Worm (Caenorhabditis elegans) whole organism, L4 larva: ENCODE measurements around the gene F32D8.13.

ENCODE experiments used
- F37D6.2 ChIP-seq: sonication (generic microtip); optimal IDR thresholded peaks from 2 replicates; lab custom pipeline; 2016; ENCODE audit warnings: mild to moderate bottlenecking, missing genetic modification characterization, missing compliant biosample characterization
- F49E8.2 ChIP-seq: sonication (generic microtip); optimal IDR thresholded peaks from 2 replicates; lab custom pipeline; 2016; ENCODE audit warnings: missing compliant biosample characterization, mild to moderate bottlenecking, missing genetic modification characterization, borderline replicate concordance
- T20F7.1 ChIP-seq: fragments of 200-800 bp; sonication (Bioruptor generic); optimal IDR thresholded peaks from 2 replicates; lab custom pipeline; 2018; ENCODE audit warnings: mild to moderate bottlenecking, missing genetic modification characterization, missing compliant biosample characterization
- ZK546.5 ChIP-seq, 2 experiments: sonication (generic microtip); optimal IDR thresholded peaks; 2 replicates each; lab custom pipeline; 2017; ENCODE audit warnings: missing biosample characterization in 2 of 2, missing genetic modification characterization in 2 of 2
- aha-1 ChIP-seq: fragments of 150-350 bp; peaks from one replicate; lab custom pipeline; 2014; ENCODE audit warnings: missing biosample characterization, missing genetic modification characterization
- ama-1 ChIP-seq: fragments of 150-350 bp; optimal IDR thresholded peaks from 2 replicates; lab custom pipeline; 2014; ENCODE audit warnings: inconsistent platforms, mixed read lengths
- arid-1 ChIP-seq: fragments of 200-800 bp; sonication (Bioruptor generic); conservative IDR thresholded peaks from 2 replicates; pipeline ENCODE4 v1.3.6; 2022; ENCODE audit warnings: missing genetic modification reagents, missing genetic modification characterization, missing compliant biosample characterization
- attf-4 ChIP-seq: sonication (generic microtip); optimal IDR thresholded peaks from 3 replicates; lab custom pipeline; 2017; ENCODE audit warnings: missing biosample characterization, missing genetic modification characterization
- ceh-32 ChIP-seq: sonication (generic microtip); optimal IDR thresholded peaks from 2 replicates; lab custom pipeline; 2016; ENCODE audit warnings: mild to moderate bottlenecking, missing genetic modification characterization, missing compliant biosample characterization; ENCODE audit not compliant: poor library complexity
- ceh-82 ChIP-seq: sonication (generic microtip); optimal IDR thresholded peaks from 2 replicates; lab custom pipeline; 2017; ENCODE audit warnings: missing biosample characterization, missing genetic modification characterization
- dmd-6 ChIP-seq: fragments of 200-800 bp; sonication (Bioruptor generic); IDR thresholded peaks from 2 replicates; pipeline ENCODE4 v1.3.6; 2022; ENCODE audit warnings: missing genetic modification reagents, missing genetic modification characterization, missing compliant biosample characterization
- dmd-9 ChIP-seq: fragments of 200-800 bp; sonication (Bioruptor generic); IDR thresholded peaks from 2 replicates; pipeline ENCODE4 v1.3.6; 2022; ENCODE audit warnings: missing genetic modification reagents, missing genetic modification characterization, missing compliant biosample characterization
- dpl-1 ChIP-seq: fragments of 150-350 bp; optimal IDR thresholded peaks from 2 replicates; lab custom pipeline; 2014; ENCODE audit warnings: missing biosample characterization, missing genetic modification reagents, missing genetic modification characterization
- dve-1 ChIP-seq: sonication (generic microtip); optimal IDR thresholded peaks from 2 replicates; lab custom pipeline; 2017; ENCODE audit warnings: antibody characterized with exemption, mild to moderate bottlenecking, missing genetic modification characterization, missing compliant biosample characterization; ENCODE audit not compliant: insufficient read depth
- gei-8 ChIP-seq: fragments of 200-800 bp; sonication (Bioruptor generic); optimal IDR thresholded peaks from 2 replicates; lab custom pipeline; 2018; ENCODE audit warnings: mild to moderate bottlenecking, missing genetic modification characterization, missing compliant biosample characterization
- hlh-11 ChIP-seq: fragments of 200-800 bp; sonication (Bioruptor generic); optimal IDR thresholded peaks from 2 replicates; lab custom pipeline; 2018; ENCODE audit warnings: mild to moderate bottlenecking, missing genetic modification characterization, missing compliant biosample characterization
- hlh-30 ChIP-seq: sonication (generic microtip); optimal IDR thresholded peaks from 2 replicates; lab custom pipeline; 2017; ENCODE audit warnings: antibody characterized with exemption, mild to moderate bottlenecking, missing genetic modification characterization, missing compliant biosample characterization; ENCODE audit not compliant: insufficient read depth
- hmg-1.1 ChIP-seq: fragments of 200-800 bp; sonication (Bioruptor generic); IDR thresholded peaks from 2 replicates; pipeline ENCODE4 v1.3.6; 2022; ENCODE audit warnings: missing genetic modification reagents, missing genetic modification characterization, missing compliant biosample characterization
- lim-7 ChIP-seq: fragments of 200-800 bp; sonication (Bioruptor generic); IDR thresholded peaks from 2 replicates; pipeline ENCODE4 v1.3.6; 2022; ENCODE audit warnings: missing genetic modification characterization, missing compliant biosample characterization
- lin-1 ChIP-seq: fragments of 200-800 bp; sonication (Bioruptor generic); IDR thresholded peaks from 2 replicates; pipeline ENCODE4 v1.3.6; 2022; ENCODE audit warnings: missing genetic modification reagents, missing genetic modification characterization, missing compliant biosample characterization
- lin-38 ChIP-seq: fragments of 200-800 bp; sonication (Bioruptor generic); IDR thresholded peaks from 2 replicates; pipeline ENCODE4 v1.3.6; 2022; ENCODE audit warnings: missing genetic modification reagents, missing genetic modification characterization, missing compliant biosample characterization
- lsy-2 ChIP-seq, 2 experiments: fragments of 150-350 bp in 1 of 2; sonication (generic microtip) in 1 of 2; optimal IDR thresholded peaks; 2 replicates each; lab custom pipeline; 2014 to 2017; ENCODE audit warnings: missing biosample characterization in 2 of 2, missing genetic modification characterization in 2 of 2
- madf-9 ChIP-seq: fragments of 200-800 bp; sonication (Bioruptor generic); conservative IDR thresholded peaks from 2 replicates; pipeline ENCODE4 v1.3.6; 2022; ENCODE audit warnings: missing genetic modification reagents, missing genetic modification characterization, missing compliant biosample characterization
- mdl-1 ChIP-seq, 2 experiments: fragments of 150-350 bp in 1 of 2; sonication (generic microtip) in 1 of 2; optimal IDR thresholded peaks; 2 replicates each; lab custom pipeline; 2014 to 2017; ENCODE audit warnings: missing biosample characterization in 2 of 2, missing genetic modification characterization in 2 of 2
- mdt-29 ChIP-seq: fragments of 200-800 bp; sonication (Bioruptor generic); IDR thresholded peaks from 2 replicates; pipeline ENCODE4 v1.3.6; 2022; ENCODE audit warnings: missing genetic modification reagents, missing genetic modification characterization, missing compliant biosample characterization
- mep-1 ChIP-seq: fragments of 150-350 bp; sonication (generic microtip); optimal IDR thresholded peaks from 3 replicates; lab custom pipeline; 2014; ENCODE audit warnings: missing biosample characterization, missing genetic modification characterization
- mes-2 ChIP-seq: sonication (generic microtip); optimal IDR thresholded peaks from 2 replicates; lab custom pipeline; 2016; ENCODE audit warnings: missing genotype, mild to moderate bottlenecking, missing genetic modification characterization, missing compliant biosample characterization; ENCODE audit not compliant: poor library complexity, severe bottlenecking
- mxl-3 ChIP-seq: fragments of 200-800 bp; sonication (Bioruptor generic); optimal IDR thresholded peaks from 2 replicates; lab custom pipeline; 2018; ENCODE audit warnings: mild to moderate bottlenecking, missing genetic modification characterization, missing compliant biosample characterization
- nhr-10 ChIP-seq: fragments of 150-350 bp; optimal IDR thresholded peaks from 2 replicates; lab custom pipeline; 2014; ENCODE audit warnings: missing biosample characterization, missing genetic modification characterization
- nhr-102 ChIP-seq: sonication (generic microtip); optimal IDR thresholded peaks from 2 replicates; lab custom pipeline; 2016; ENCODE audit warnings: mild to moderate bottlenecking, missing genetic modification characterization, moderate library complexity, missing compliant biosample characterization
- nhr-11 ChIP-seq: fragments of 150-350 bp; optimal IDR thresholded peaks from 2 replicates; lab custom pipeline; 2014; ENCODE audit warnings: missing biosample characterization, missing genetic modification characterization
- nhr-111 ChIP-seq: fragments of 200-800 bp; sonication (Bioruptor generic); optimal IDR thresholded peaks from 2 replicates; lab custom pipeline; 2018; ENCODE audit warnings: mild to moderate bottlenecking, missing genetic modification characterization, missing compliant biosample characterization
- nhr-237 ChIP-seq: sonication (generic microtip); optimal IDR thresholded peaks from 2 replicates; lab custom pipeline; 2017; ENCODE audit warnings: missing biosample characterization, missing genetic modification characterization
- nhr-28 ChIP-seq: fragments of 150-350 bp; optimal IDR thresholded peaks from 2 replicates; lab custom pipeline; 2014; ENCODE audit warnings: missing biosample characterization, missing genetic modification characterization
- nhr-41 ChIP-seq: fragments of 200-800 bp; sonication (Bioruptor generic); IDR thresholded peaks from 2 replicates; pipeline ENCODE4 v1.3.6; 2022; ENCODE audit warnings: missing genetic modification reagents, missing genetic modification characterization, missing compliant biosample characterization
- nhr-42 ChIP-seq: fragments of 200-800 bp; sonication (Bioruptor generic); IDR thresholded peaks from 2 replicates; pipeline ENCODE4 v1.3.6; 2022; ENCODE audit warnings: missing genetic modification characterization, missing compliant biosample characterization
- nhr-48 ChIP-seq: sonication (generic microtip); optimal IDR thresholded peaks from 2 replicates; lab custom pipeline; 2016; ENCODE audit warnings: mild to moderate bottlenecking, missing genetic modification characterization, missing compliant biosample characterization
- nhr-6 ChIP-seq: fragments of 150-350 bp; optimal IDR thresholded peaks from 2 replicates; lab custom pipeline; 2014; ENCODE audit warnings: missing biosample characterization, missing genetic modification characterization
- nhr-77 ChIP-seq: fragments of 150-350 bp; optimal IDR thresholded peaks from 2 replicates; lab custom pipeline; 2014; ENCODE audit warnings: missing biosample characterization, missing genetic modification characterization
- rbr-2 ChIP-seq: sonication (generic microtip); optimal IDR thresholded peaks from 2 replicates; lab custom pipeline; 2016; ENCODE audit warnings: missing genotype, missing genetic modification characterization, missing compliant biosample characterization
- set-16 ChIP-seq: fragments of 200-800 bp; sonication (Bioruptor generic); IDR thresholded peaks from 2 replicates; pipeline ENCODE4 v1.3.6; 2022; ENCODE audit warnings: missing genetic modification reagents, missing genetic modification characterization, missing compliant biosample characterization
- skn-1 ChIP-seq: fragments of 150-350 bp; optimal IDR thresholded peaks from 2 replicates; lab custom pipeline; 2014; ENCODE audit warnings: missing biosample characterization, missing genetic modification characterization
- snpc-1.2 ChIP-seq: fragments of 200-800 bp; sonication (Bioruptor generic); IDR thresholded peaks from 2 replicates; pipeline ENCODE4 v1.3.6; 2022; ENCODE audit warnings: missing genetic modification reagents, missing genetic modification characterization, missing compliant biosample characterization
- spr-1 ChIP-seq: sonication (generic microtip); optimal IDR thresholded peaks from 2 replicates; lab custom pipeline; 2016; ENCODE audit warnings: mild to moderate bottlenecking, missing genetic modification characterization, missing compliant biosample characterization
- unc-39 ChIP-seq: sonication (generic microtip); optimal IDR thresholded peaks from 2 replicates; lab custom pipeline; 2017; ENCODE audit warnings: missing biosample characterization, missing genetic modification characterization
- unc-62 ChIP-seq, 3 experiments: fragments of 150-350 bp in 1 of 3; sonication (generic microtip); optimal IDR thresholded peaks in 2 of 3; peaks in 1 of 3; 1 replicate in 1 of 3; 2 replicates in 2 of 3; lab custom pipeline; 2014 to 2017; ENCODE audit warnings: missing biosample characterization in 3 of 3, missing genetic modification characterization in 3 of 3, missing genetic modification reagents in 3 of 3, missing genotype in 1 of 3
- vab-7 ChIP-seq: fragments of 200-800 bp; sonication (Bioruptor generic); IDR thresholded peaks from 2 replicates; pipeline ENCODE4 v1.3.6; 2022; ENCODE audit warnings: missing genetic modification reagents, missing genetic modification characterization, missing compliant biosample characterization
- zfp-3 ChIP-seq: fragments of 200-800 bp; sonication (Bioruptor generic); conservative IDR thresholded peaks from 2 replicates; pipeline ENCODE4 v1.3.6; 2022; ENCODE audit warnings: missing genetic modification reagents, missing genetic modification characterization, missing compliant biosample characterization
- zip-11 ChIP-seq: fragments of 200-800 bp; sonication (Bioruptor generic); IDR thresholded peaks from 2 replicates; pipeline ENCODE4 v1.3.6; 2022; ENCODE audit warnings: missing genetic modification characterization, missing compliant biosample characterization
- zip-2 ChIP-seq: fragments of 150-350 bp; optimal IDR thresholded peaks from 2 replicates; lab custom pipeline; 2014; ENCODE audit warnings: missing biosample characterization, missing genetic modification characterization
- ztf-7 ChIP-seq: fragments of 150-350 bp; optimal IDR thresholded peaks from 2 replicates; lab custom pipeline; 2014; ENCODE audit warnings: missing biosample characterization, missing genetic modification characterization

The F32D8.13 gene

ce11 chrV:10940571-10940991 lies 44.2 kb upstream of the F32D8.13 start (continued):
- TF ChIP-seq T20F7.1 (GFP tag; lab: Kevin White, UChicago) (peak; percentile 28), ama-1 (lab: Kevin White, UChicago) (peak; percentile 58), nhr-111 (GFP tag; lab: Kevin White, UChicago) (no peak), aha-1 (tag; lab: Kevin White, UChicago) (peak; percentile 49), nhr-28 (tag; lab: Kevin White, UChicago) (peak; percentile 95), spr-1 (tag; lab: Kevin White, UChicago) (peak; percentile 71), mes-2 (tag; lab: Kevin White, UChicago) (peak; percentile 61), nhr-42 (no peak), dmd-9 (GFP tag; lab: Robert Waterston, UW) (no peak), lsy-2 (tag; optimal IDR thresholded peaks at IDR 0.05; lab: Kevin White, UChicago) (peak in 1 of 2 experiments; percentile 73), unc-39 (tag; lab: Kevin White, UChicago) (no peak), ceh-82 (no peak), dmd-6 (GFP tag; lab: Robert Waterston, UW) (peak; percentile 85; the same call in 1 of the 2 replicates), unc-62 (GFP tag; optimal IDR thresholded peaks at IDR 0.05 in 1 of 2; lab: Kevin White, UChicago) (peak in 1 of 2 experiments; percentile 96), unc-62 (tag; optimal IDR thresholded peaks at IDR 0.05; lab: Kevin White, UChicago) (no peak), ZK546.5 (tag; optimal IDR thresholded peaks at IDR 0.05; lab: Kevin White, UChicago) (no peak), zip-2 (tag; lab: Kevin White, UChicago) (peak; percentile 96), dve-1 (tag; lab: Kevin White, UChicago) (peak; percentile 88), F49E8.2 (tag; lab: Kevin White, UChicago) (no peak), vab-7 (GFP tag; lab: Robert Waterston, UW) (no peak), nhr-6 (tag; lab: Kevin White, UChicago) (peak; percentile 8), mxl-3 (peak; percentile 75), skn-1 (no peak), lim-7 (GFP tag; lab: Robert Waterston, UW) (no peak), nhr-48 (tag; lab: Kevin White, UChicago) (peak; percentile 89), nhr-102 (peak; percentile 82), nhr-41 (GFP tag; lab: Robert Waterston, UW) (0 out of 2 replicates have a peak, but pooled peaks have one; percentile 31), rbr-2 (tag; lab: Kevin White, UChicago) (peak; percentile 42), nhr-237 (no peak), lin-38 (GFP tag; lab: Robert Waterston, UW) (peak; percentile 38), lin-1 (GFP tag; lab: Robert Waterston, UW) (no peak; the same call in 1 of the 2 replicates), ceh-32 (no peak), set-16 (GFP tag; lab: Robert Waterston, UW) (no peak), F37D6.2 (tag; lab: Kevin White, UChicago) (peak; percentile 33), hmg-1.1 (GFP tag; lab: Robert Waterston, UW) (peak; percentile 55; the same call in 1 of the 2 replicates), hlh-30 (peak; percentile 58), zfp-3 (GFP tag; lab: Robert Waterston, UW) (no peak), zip-11 (GFP tag; lab: Robert Waterston, UW) (no peak), ztf-7 (tag; lab: Kevin White, UChicago) (peak; percentile 91), hlh-11 (tag; lab: Kevin White, UChicago) (peak; percentile 95), nhr-10 (tag; lab: Kevin White, UChicago) (peak; percentile 71), attf-4 (no peak), arid-1 (GFP tag; lab: Robert Waterston, UW) (0 out of 2 replicates have a peak, but pooled peaks have one; percentile 10), gei-8 (GFP tag; lab: Kevin White, UChicago) (no peak), dpl-1 (peak; percentile 36), mep-1 (tag; lab: Kevin White, UChicago) (peak; percentile 65), madf-9 (no peak), nhr-11 (tag; lab: Kevin White, UChicago) (peak; percentile 31), snpc-1.2 (GFP tag; lab: Robert Waterston, UW) (no peak), mdt-29 (GFP tag; lab: Robert Waterston, UW) (no peak), nhr-77 (tag; lab: Kevin White, UChicago) (peak; percentile 66), mdl-1 (tag; optimal IDR thresholded peaks at IDR 0.05; lab: Kevin White, UChicago) (peak; percentile 70 to 72)
